Fruit fly (Drosophila melanogaster): ENCODE data around the gene Dim1.

dm6 chr2L:4417982-4418381 lies 14.9 kb downstream of the Dim1 start:
- TF ChIP-seq CG10631 (GFP tag; optimal IDR thresholded peaks at IDR 0.05) (no peak), Sox15 (GFP tag; optimal IDR thresholded peaks at IDR 0.05) (no peak), Lpt (GFP tag; optimal IDR thresholded peaks at IDR 0.05) (no peak), cyc (GFP tag; optimal IDR thresholded peaks at IDR 0.05) (no peak), fd59A (GFP tag; optimal IDR thresholded peaks at IDR 0.05) (no peak), OdsH (GFP tag; optimal IDR thresholded peaks at IDR 0.05) (no peak), CG3919 (GFP tag; optimal IDR thresholded peaks at IDR 0.05) (no peak), fkh (GFP tag; optimal IDR thresholded peaks at IDR 0.05) (no peak), Sox102F (GFP tag; optimal IDR thresholded peaks at IDR 0.05) (no peak), pdm3 (GFP tag; optimal IDR thresholded peaks at IDR 0.05) (no peak)

Measured in whole organism, prepupa.